Worm (Caenorhabditis elegans): ENCODE results near the gene del-2.

- TF ChIP-seq ama-1 (optimal IDR thresholded peaks at IDR 0.05), result no peak
- TF ChIP-seq ama-1 (GFP tag; optimal IDR thresholded peaks at IDR 0.05), result no peak
- TF ChIP-seq hmg-1.2 (GFP tag; IDR thresholded peaks at IDR 0.05), result no peak
- TF ChIP-seq ztf-22 (GFP tag; optimal IDR thresholded peaks at IDR 0.05), result no peak
- TF ChIP-seq pha-4 (tag; optimal IDR thresholded peaks at IDR 0.05), result no peak
- no peak for TF ChIP-seq mxl-1 (tag; optimal IDR thresholded peaks at IDR 0.05)
- no peak for TF ChIP-seq hrde-1 (tag; optimal IDR thresholded peaks at IDR 0.05; ENCODE audit: borderline replicate concordance)
- TF ChIP-seq hlh-12 (tag; optimal IDR thresholded peaks at IDR 0.05), result no peak
- TF ChIP-seq Y53F4B.3 (GFP tag; IDR thresholded peaks at IDR 0.05), result no peak
- TF ChIP-seq T07F8.4 (tag; optimal IDR thresholded peaks at IDR 0.05), result no peak
- TF ChIP-seq somi-1 (GFP tag; optimal IDR thresholded peaks at IDR 0.05), result no peak
Measured at ce11 chrIV:9657753-9658152, 15.9 kb upstream of the del-2 start, which contains the start of gene acc-1.
